Worm (Caenorhabditis elegans): ENCODE data around the gene erfa-3.
"Not testable (repeated sequence)": the region's sequence is repeated elsewhere in the genome, so short reads cannot be mapped to it uniquely, and the experiment has no call there.

DNA sequence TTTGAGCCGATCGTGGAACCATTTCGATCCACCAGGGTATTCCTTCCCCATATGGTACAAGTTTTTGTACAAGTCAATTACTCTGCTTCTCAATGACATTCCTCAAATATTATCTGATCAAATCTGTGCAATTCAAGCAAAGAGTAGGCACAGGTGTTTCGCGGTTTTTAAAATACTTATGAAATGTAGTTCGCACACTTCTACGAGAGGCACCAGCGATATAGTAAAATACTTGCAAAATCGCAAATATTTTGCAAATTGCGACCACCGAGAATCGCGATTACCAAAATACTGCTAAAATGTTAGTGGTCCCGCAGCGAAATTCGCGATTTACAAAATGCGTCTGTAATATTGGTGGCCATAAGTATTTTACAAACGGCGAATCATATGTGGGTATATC lies 3.2 kb downstream of the erfa-3 start, which contains the start of gene Y42A5A.5:
- not testable (repeated sequence) for TF ChIP-seq nhr-77 (tag; optimal IDR thresholded peaks at IDR 0.05); fos-1 (tag; optimal IDR thresholded peaks at IDR 0.05); elt-3 (tag; optimal IDR thresholded peaks at IDR 0.05); nhr-237 (tag; optimal IDR thresholded peaks at IDR 0.05); zag-1 (tag; optimal IDR thresholded peaks at IDR 0.05); sma-3 (GFP tag; optimal IDR thresholded peaks at IDR 0.05); snpc-4 (tag; optimal IDR thresholded peaks at IDR 0.05); unc-62 (GFP tag; optimal IDR thresholded peaks at IDR 0.05); ztf-11 (tag; optimal IDR thresholded peaks at IDR 0.05); mdl-1 (tag; optimal IDR thresholded peaks at IDR 0.05); ama-1 (optimal IDR thresholded peaks at IDR 0.05); nhr-23 (tag; optimal IDR thresholded peaks at IDR 0.05); nhr-6 (tag; optimal IDR thresholded peaks at IDR 0.05)
